Worm (Caenorhabditis elegans) whole organism, young adult: Measurements from ENCODE around the gene sri-19.

ENCODE experiments used
- B0019.2 ChIP-seq: fragments of 200-800 bp; sonication (Bioruptor generic); conservative IDR thresholded peaks from 2 replicates; pipeline ENCODE4 v1.3.6; 2022; ENCODE audit warnings: missing genetic modification reagents, missing genetic modification characterization, missing compliant biosample characterization
- B0261.1 ChIP-seq: sonication (generic microtip); optimal IDR thresholded peaks from 2 replicates; lab custom pipeline; 2016; ENCODE audit warnings: mild to moderate bottlenecking, missing genetic modification characterization, moderate library complexity, missing compliant biosample characterization
- B0336.3 ChIP-seq: fragments of 200-800 bp; sonication (Bioruptor generic); IDR thresholded peaks from 2 replicates; pipeline ENCODE4 v1.3.6; 2022; ENCODE audit warnings: missing genetic modification characterization, missing compliant biosample characterization
- C17E4.6 ChIP-seq: fragments of 200-800 bp; sonication (Bioruptor generic); IDR thresholded peaks from 2 replicates; pipeline ENCODE4 v1.3.6; 2022; ENCODE audit warnings: missing genetic modification reagents, missing genetic modification characterization, missing compliant biosample characterization
- D2030.7 ChIP-seq: fragments of 200-800 bp; sonication (Bioruptor generic); IDR thresholded peaks from 2 replicates; pipeline ENCODE4 v1.3.6; 2022; ENCODE audit warnings: missing genetic modification reagents, missing genetic modification characterization, missing compliant biosample characterization
- F22D6.2 ChIP-seq: sonication (generic microtip); optimal IDR thresholded peaks from 2 replicates; lab custom pipeline; 2016; ENCODE audit warnings: mild to moderate bottlenecking, missing genetic modification characterization, missing compliant biosample characterization
- F23B12.7 ChIP-seq: sonication (generic microtip); optimal IDR thresholded peaks from 2 replicates; lab custom pipeline; 2017; ENCODE audit warnings: missing genetic modification characterization, mild to moderate bottlenecking, missing compliant biosample characterization, antibody characterized with exemption, moderate library complexity; ENCODE audit not compliant: insufficient read depth
- F37B4.10 ChIP-seq: fragments of 200-800 bp; sonication (Bioruptor generic); IDR thresholded peaks from 2 replicates; pipeline ENCODE4 v1.3.6; 2022; ENCODE audit warnings: missing genetic modification characterization, missing compliant biosample characterization
- F55B11.4 ChIP-seq: sonication (generic microtip); optimal IDR thresholded peaks from 2 replicates; lab custom pipeline; 2016; ENCODE audit warnings: missing compliant biosample characterization, missing genetic modification characterization, borderline replicate concordance; ENCODE audit not compliant: insufficient read depth
- K11D2.4 ChIP-seq: fragments of 200-800 bp; sonication (Bioruptor generic); IDR thresholded peaks from 2 replicates; pipeline ENCODE4 v1.3.6; 2022; ENCODE audit warnings: missing genetic modification reagents, missing genetic modification characterization, missing compliant biosample characterization
- T26A5.8 ChIP-seq: sonication (generic microtip); optimal IDR thresholded peaks from 2 replicates; lab custom pipeline; 2016; ENCODE audit warnings: missing genetic modification characterization, missing compliant biosample characterization
- ZK185.1 ChIP-seq: sonication (generic microtip); optimal IDR thresholded peaks from 2 replicates; lab custom pipeline; 2016; ENCODE audit warnings: mild to moderate bottlenecking, missing genetic modification characterization, missing compliant biosample characterization; ENCODE audit not compliant: poor library complexity, severe bottlenecking
- aptf-3 ChIP-seq: fragments of 200-800 bp; sonication (Bioruptor generic); IDR thresholded peaks from 2 replicates; pipeline ENCODE4 v1.3.6; 2022; ENCODE audit warnings: missing genetic modification characterization, missing compliant biosample characterization
- atf-7 ChIP-seq: sonication (generic microtip); optimal IDR thresholded peaks from 2 replicates; lab custom pipeline; 2017; ENCODE audit warnings: mild to moderate bottlenecking, missing genetic modification characterization, missing compliant biosample characterization
- attf-6 ChIP-seq: fragments of 200-800 bp; sonication (Bioruptor generic); IDR thresholded peaks from 2 replicates; pipeline ENCODE4 v1.3.6; 2022; ENCODE audit warnings: missing genetic modification reagents, missing genetic modification characterization, missing compliant biosample characterization
- ccch-3 ChIP-seq: fragments of 200-800 bp; sonication (Bioruptor generic); optimal IDR thresholded peaks from 2 replicates; lab custom pipeline; 2018; ENCODE audit warnings: mild to moderate bottlenecking, missing genetic modification characterization, missing compliant biosample characterization
- ceh-27 ChIP-seq: fragments of 200-800 bp; sonication (Bioruptor generic); optimal IDR thresholded peaks from 2 replicates; lab custom pipeline; 2018; ENCODE audit warnings: mild to moderate bottlenecking, missing genetic modification characterization, moderate library complexity, missing compliant biosample characterization
- ceh-40 ChIP-seq: fragments of 200-800 bp; sonication (Bioruptor generic); IDR thresholded peaks from 2 replicates; pipeline ENCODE4 v1.3.6; 2022; ENCODE audit warnings: missing genetic modification characterization, missing compliant biosample characterization
- ceh-91 ChIP-seq: fragments of 200-800 bp; sonication (Bioruptor generic); IDR thresholded peaks from 2 replicates; pipeline ENCODE4 v1.3.6; 2022; ENCODE audit warnings: missing genetic modification reagents, missing genetic modification characterization, missing compliant biosample characterization
- die-1 ChIP-seq: sonication (generic microtip); optimal IDR thresholded peaks from 2 replicates; lab custom pipeline; 2016; ENCODE audit warnings: missing genotype, mild to moderate bottlenecking, missing genetic modification characterization, missing compliant biosample characterization
- dox-1 ChIP-seq: fragments of 200-800 bp; sonication (Bioruptor generic); IDR thresholded peaks from 2 replicates; pipeline ENCODE4 v1.3.6; 2022; ENCODE audit warnings: missing genetic modification reagents, missing genetic modification characterization, missing compliant biosample characterization
- egl-18 ChIP-seq: fragments of 200-800 bp; sonication (Bioruptor generic); IDR thresholded peaks from 2 replicates; pipeline ENCODE4 v1.3.6; 2022; ENCODE audit warnings: missing genetic modification reagents, missing genetic modification characterization, missing compliant biosample characterization
- hlh-12 ChIP-seq: sonication (generic microtip); optimal IDR thresholded peaks from 2 replicates; lab custom pipeline; 2016; ENCODE audit warnings: missing genetic modification characterization, missing compliant biosample characterization
- hlh-26 ChIP-seq: fragments of 200-800 bp; sonication (Bioruptor generic); conservative IDR thresholded peaks from 2 replicates; pipeline ENCODE4 v1.3.6; 2022; ENCODE audit warnings: missing genetic modification reagents, missing genetic modification characterization, missing compliant biosample characterization
- hmg-1.2 ChIP-seq: fragments of 200-800 bp; sonication (Bioruptor generic); IDR thresholded peaks from 2 replicates; pipeline ENCODE4 v1.3.6; 2022; ENCODE audit warnings: missing genetic modification reagents, missing genetic modification characterization, missing compliant biosample characterization
- hmg-20 ChIP-seq: fragments of 200-800 bp; sonication (Bioruptor generic); IDR thresholded peaks from 2 replicates; pipeline ENCODE4 v1.3.6; 2022; ENCODE audit warnings: missing genetic modification reagents, missing genetic modification characterization, missing compliant biosample characterization
- hrde-1 ChIP-seq: sonication (generic microtip); optimal IDR thresholded peaks from 2 replicates; lab custom pipeline; 2016; ENCODE audit warnings: missing genetic modification characterization, mild to moderate bottlenecking, missing compliant biosample characterization, moderate library complexity, missing genotype, missing genetic modification reagents, borderline replicate concordance
- let-526 ChIP-seq: fragments of 200-800 bp; sonication (Bioruptor generic); IDR thresholded peaks from 2 replicates; pipeline ENCODE4 v1.3.6; 2022; ENCODE audit warnings: missing genetic modification reagents, missing genetic modification characterization, missing compliant biosample characterization
- lin-35 ChIP-seq, 3 experiments: fragments of 150-350 bp in 2 of 3; sonication (generic microtip) in 1 of 3; optimal IDR thresholded peaks; 2 replicates each; lab custom pipeline; 2014 to 2018; ENCODE audit warnings: missing biosample characterization in 3 of 3, missing genetic modification characterization in 3 of 3, missing genetic modification reagents in 3 of 3
- lin-40 ChIP-seq: sonication (generic microtip); optimal IDR thresholded peaks from 2 replicates; lab custom pipeline; 2016; ENCODE audit warnings: missing genetic modification characterization, mild to moderate bottlenecking, missing compliant biosample characterization, missing genotype, missing genetic modification reagents
- lin-54 ChIP-seq: fragments of 200-800 bp; sonication (Bioruptor generic); optimal IDR thresholded peaks from 2 replicates; lab custom pipeline; 2018; ENCODE audit warnings: mild to moderate bottlenecking, missing genetic modification characterization, missing compliant biosample characterization
- lir-1 ChIP-seq: fragments of 200-800 bp; sonication (Bioruptor generic); conservative IDR thresholded peaks from 2 replicates; pipeline ENCODE4 v1.3.6; 2022; ENCODE audit warnings: missing genetic modification reagents, missing genetic modification characterization, missing compliant biosample characterization
- lsl-1 ChIP-seq: fragments of 200-800 bp; sonication (Bioruptor generic); optimal IDR thresholded peaks from 2 replicates; lab custom pipeline; 2018; ENCODE audit warnings: mild to moderate bottlenecking, missing genetic modification characterization, moderate library complexity, missing compliant biosample characterization
- madf-10 ChIP-seq: sonication (generic microtip); optimal IDR thresholded peaks from 2 replicates; lab custom pipeline; 2016; ENCODE audit warnings: mild to moderate bottlenecking, missing genetic modification characterization, missing compliant biosample characterization
- madf-8 ChIP-seq: fragments of 200-800 bp; sonication (Bioruptor generic); conservative IDR thresholded peaks from 2 replicates; pipeline ENCODE4 v1.3.6; 2022; ENCODE audit warnings: missing genetic modification reagents, missing genetic modification characterization, missing compliant biosample characterization
- mcd-1 ChIP-seq: fragments of 200-800 bp; sonication (Bioruptor generic); IDR thresholded peaks from 2 replicates; pipeline ENCODE4 v1.3.6; 2022; ENCODE audit warnings: missing genetic modification reagents, missing genetic modification characterization, missing compliant biosample characterization
- pbrm-1 ChIP-seq: fragments of 200-800 bp; sonication (Bioruptor generic); IDR thresholded peaks from 2 replicates; pipeline ENCODE4 v1.3.6; 2022; ENCODE audit warnings: missing genetic modification reagents, missing genetic modification characterization, missing compliant biosample characterization
- rcor-1 ChIP-seq: fragments of 200-800 bp; sonication (Bioruptor generic); IDR thresholded peaks from 2 replicates; pipeline ENCODE4 v1.3.6; 2022; ENCODE audit warnings: missing genetic modification reagents, missing genetic modification characterization, missing compliant biosample characterization
- repo-1 ChIP-seq: sonication (generic microtip); optimal IDR thresholded peaks from 2 replicates; lab custom pipeline; 2017; ENCODE audit warnings: mild to moderate bottlenecking, missing genetic modification characterization, missing compliant biosample characterization
- snpc-3.4 ChIP-seq: sonication (generic microtip); optimal IDR thresholded peaks from 2 replicates; lab custom pipeline; 2017; ENCODE audit warnings: missing genetic modification characterization, mild to moderate bottlenecking, missing compliant biosample characterization, antibody characterized with exemption, moderate library complexity, missing genotype, missing genetic modification reagents
- snpc-4 ChIP-seq, 5 experiments: fragments of 150-350 bp in 1 of 5; sonication (generic microtip) in 4 of 5; optimal IDR thresholded peaks; 2 replicates each; lab custom pipeline; 2014 to 2018; ENCODE audit warnings: missing genetic modification characterization in 5 of 5, missing biosample characterization in 3 of 5, antibody characterized with exemption in 2 of 5, mild to moderate bottlenecking in 2 of 5, missing compliant biosample characterization in 2 of 5, missing genotype in 2 of 5, moderate library complexity in 2 of 5, missing genetic modification reagents in 1 of 5
- somi-1 ChIP-seq: fragments of 200-800 bp; sonication (Bioruptor generic); optimal IDR thresholded peaks from 2 replicates; lab custom pipeline; 2018; ENCODE audit warnings: mild to moderate bottlenecking, missing genetic modification characterization, missing compliant biosample characterization
- xnd-1 ChIP-seq: sonication (generic microtip); optimal IDR thresholded peaks from 2 replicates; lab custom pipeline; 2016; ENCODE audit warnings: missing genotype, missing genetic modification reagents, missing genetic modification characterization, missing compliant biosample characterization
- zfh-2 ChIP-seq: fragments of 200-800 bp; sonication (Bioruptor generic); conservative IDR thresholded peaks from 2 replicates; pipeline ENCODE4 v1.3.6; 2022; ENCODE audit warnings: missing genetic modification reagents, missing genetic modification characterization, missing compliant biosample characterization
- ztf-22 ChIP-seq: fragments of 200-800 bp; sonication (Bioruptor generic); optimal IDR thresholded peaks from 2 replicates; lab custom pipeline; 2018; ENCODE audit warnings: mild to moderate bottlenecking, missing genetic modification characterization, moderate library complexity, missing compliant biosample characterization
- ztf-3 ChIP-seq: fragments of 200-800 bp; sonication (Bioruptor generic); optimal IDR thresholded peaks from 2 replicates; lab custom pipeline; 2018; ENCODE audit warnings: mild to moderate bottlenecking, missing genetic modification characterization, missing compliant biosample characterization

sri-19 gene

ce11 chrIV:10935853-10936491 is 22.2 kb upstream of the sri-19 start, which contains the start of gene lgg-2 (continued):
- TF ChIP-seq rcor-1 (GFP tag; lab: Robert Waterston, UW) (peak; percentile 70), ztf-3 (GFP tag; lab: Kevin White, UChicago) (peak; percentile 40), lin-35 (GFP tag; optimal IDR thresholded peaks at IDR 0.05; lab: Kevin White, UChicago) (peak in 2 of 3 experiments; percentile 31 to 92), pbrm-1 (peak; percentile 77; the same call in 1 of the 2 replicates), lin-54 (peak; percentile 81), die-1 (tag; lab: Kevin White, UChicago) (peak; percentile 21), somi-1 (GFP tag; lab: Kevin White, UChicago) (peak; percentile 95), madf-8 (GFP tag; lab: Robert Waterston, UW) (no peak), F55B11.4 (tag; lab: Kevin White, UChicago) (no peak), D2030.7 (GFP tag; lab: Robert Waterston, UW) (no peak), F37B4.10 (GFP tag; lab: Robert Waterston, UW) (0 out of 2 replicates have a peak, but pooled peaks have one; percentile 28), madf-10 (tag; lab: Kevin White, UChicago) (peak; percentile 85), hlh-26 (GFP tag; lab: Robert Waterston, UW) (no peak), lin-40 (tag; lab: Kevin White, UChicago) (peak; percentile 95), hmg-20 (GFP tag; lab: Robert Waterston, UW) (0 out of 2 replicates have a peak, but pooled peaks have one; percentile 30), repo-1 (peak; percentile 47), F22D6.2 (tag; lab: Kevin White, UChicago) (peak; percentile 84), mcd-1 (GFP tag; lab: Robert Waterston, UW) (peak; percentile 80), ceh-27 (GFP tag; lab: Kevin White, UChicago) (peak; percentile 94), B0261.1 (tag; lab: Kevin White, UChicago) (peak; percentile 9), K11D2.4 (GFP tag; lab: Robert Waterston, UW) (peak; percentile 91), xnd-1 (tag; lab: Kevin White, UChicago) (no peak), egl-18 (GFP tag; lab: Robert Waterston, UW) (no peak), hmg-1.2 (GFP tag; lab: Robert Waterston, UW) (peak; percentile 85), attf-6 (GFP tag; lab: Robert Waterston, UW) (no peak), ZK185.1 (tag; lab: Kevin White, UChicago) (peak; percentile 69), let-526 (peak; percentile 28; the same call in 1 of the 2 replicates), ceh-40 (GFP tag; lab: Robert Waterston, UW) (no peak), ccch-3 (GFP tag; lab: Kevin White, UChicago) (no peak), dox-1 (GFP tag; lab: Robert Waterston, UW) (peak; percentile 76), hlh-12 (tag; lab: Kevin White, UChicago) (no peak), ztf-22 (GFP tag; lab: Kevin White, UChicago) (peak; percentile 87), T26A5.8 (no peak), C17E4.6 (GFP tag; lab: Robert Waterston, UW) (0 out of 2 replicates have a peak, but pooled peaks have one; percentile 8), B0336.3 (GFP tag; lab: Robert Waterston, UW) (peak; percentile 67; the same call in 1 of the 2 replicates), aptf-3 (no peak), zfh-2 (GFP tag; lab: Robert Waterston, UW) (peak; percentile 75), atf-7 (tag; lab: Kevin White, UChicago) (peak; percentile 87), lir-1 (GFP tag; lab: Robert Waterston, UW) (0 out of 2 replicates have a peak, but pooled peaks have one; percentile 7), hrde-1 (tag; lab: Kevin White, UChicago) (no peak), ceh-91 (GFP tag; lab: Robert Waterston, UW) (no peak), snpc-4 (GFP tag; optimal IDR thresholded peaks at IDR 0.05; lab: Kevin White, UChicago) (no peak), snpc-4 (tag; optimal IDR thresholded peaks at IDR 0.05; lab: Kevin White, UChicago) (peak in 3 of 4 experiments; percentile 25 to 71 (median 67)), snpc-3.4 (tag; lab: Kevin White, UChicago) (no peak), F23B12.7 (no peak), B0019.2 (GFP tag; lab: Robert Waterston, UW) (no peak), lsl-1 (GFP tag; lab: Kevin White, UChicago) (no peak)
